Worm (Caenorhabditis elegans) whole organism, L3 larva: ENCODE results near the gene C39D10.7.
A peak's percentile ranks its signal among the peaks of the same experiment; 100 is the strongest.

ENCODE experiments used
- R02D3.7 ChIP-seq: fragments of 150-350 bp; optimal IDR thresholded peaks from 2 replicates; lab custom pipeline; 2014; ENCODE audit warnings: missing biosample characterization, missing genetic modification characterization
- ZK546.5 ChIP-seq: sonication (generic microtip); optimal IDR thresholded peaks from 2 replicates; lab custom pipeline; 2017; ENCODE audit warnings: missing biosample characterization, missing genetic modification characterization
- ceh-16 ChIP-seq: sonication (generic microtip); optimal IDR thresholded peaks from 2 replicates; lab custom pipeline; 2017; ENCODE audit warnings: missing biosample characterization, missing genetic modification characterization
- ceh-28 ChIP-seq: fragments of 150-350 bp; optimal IDR thresholded peaks from 2 replicates; lab custom pipeline; 2014; ENCODE audit warnings: missing biosample characterization, missing genetic modification reagents, missing genetic modification characterization
- ceh-82 ChIP-seq: fragments of 150-350 bp; optimal IDR thresholded peaks from 2 replicates; lab custom pipeline; 2014; ENCODE audit warnings: missing biosample characterization, missing genetic modification characterization
- ceh-9 ChIP-seq: sonication (generic microtip); optimal IDR thresholded peaks from 2 replicates; lab custom pipeline; 2018; ENCODE audit warnings: missing biosample characterization, missing genetic modification characterization
- egl-27 ChIP-seq: sonication (generic microtip); optimal IDR thresholded peaks from 4 replicates; lab custom pipeline; 2017; ENCODE audit warnings: missing biosample characterization, missing genetic modification reagents, missing genetic modification characterization
- egl-5 ChIP-seq: fragments of 150-350 bp; optimal IDR thresholded peaks from 2 replicates; lab custom pipeline; 2017; ENCODE audit warnings: missing biosample characterization, missing genetic modification reagents, missing genetic modification characterization, inconsistent platforms
- elt-1 ChIP-seq: fragments of 150-350 bp; optimal IDR thresholded peaks from 2 replicates; lab custom pipeline; 2014; ENCODE audit warnings: missing biosample characterization, missing genetic modification characterization
- elt-2 ChIP-seq: sonication (generic microtip); optimal IDR thresholded peaks from 2 replicates; lab custom pipeline; 2016; ENCODE audit warnings: missing genetic modification reagents, mild to moderate bottlenecking, missing genetic modification characterization, missing compliant biosample characterization
- elt-3 ChIP-seq, 3 experiments: fragments of 150-350 bp in 1 of 3; sonication (generic microtip) in 2 of 3; optimal IDR thresholded peaks; 2 replicates in 2 of 3; 4 replicates in 1 of 3; lab custom pipeline; 2014 to 2017; ENCODE audit warnings: missing biosample characterization in 3 of 3, missing genetic modification characterization in 3 of 3
- fkh-10 ChIP-seq: sonication (generic microtip); optimal IDR thresholded peaks from 2 replicates; lab custom pipeline; 2017; ENCODE audit warnings: missing biosample characterization, missing genetic modification reagents, missing genetic modification characterization
- fkh-2 ChIP-seq: fragments of 150-350 bp; optimal IDR thresholded peaks from 2 replicates; lab custom pipeline; 2014; ENCODE audit warnings: missing biosample characterization, missing genetic modification reagents, missing genetic modification characterization
- hmg-11 ChIP-seq: sonication (generic microtip); optimal IDR thresholded peaks from 2 replicates; lab custom pipeline; 2016; ENCODE audit warnings: missing genetic modification characterization, missing compliant biosample characterization
- jun-1 ChIP-seq: fragments of 150-350 bp; optimal IDR thresholded peaks from 2 replicates; lab custom pipeline; 2014; ENCODE audit warnings: missing biosample characterization, missing genetic modification reagents, missing genetic modification characterization
- lin-15B ChIP-seq: fragments of 150-350 bp; optimal IDR thresholded peaks from 2 replicates; lab custom pipeline; 2014; ENCODE audit warnings: missing biosample characterization, missing genetic modification characterization
- lin-39 ChIP-seq: fragments of 150-350 bp; optimal IDR thresholded peaks from 2 replicates; lab custom pipeline; 2018; ENCODE audit warnings: missing biosample characterization, missing genetic modification reagents, missing genetic modification characterization
- lsy-12 ChIP-seq: sonication (generic microtip); optimal IDR thresholded peaks from 2 replicates; lab custom pipeline; 2016; ENCODE audit warnings: mild to moderate bottlenecking, missing genetic modification characterization, missing compliant biosample characterization
- mdl-1 ChIP-seq: fragments of 150-350 bp; optimal IDR thresholded peaks from 2 replicates; lab custom pipeline; 2014; ENCODE audit warnings: missing biosample characterization, missing genetic modification characterization
- mml-1 ChIP-seq: fragments of 150-350 bp; sonication (generic microtip); optimal IDR thresholded peaks from 3 replicates; lab custom pipeline; 2014; ENCODE audit warnings: missing biosample characterization, missing genetic modification characterization
- nfya-1 ChIP-seq: sonication (generic microtip); optimal IDR thresholded peaks from 2 replicates; lab custom pipeline; 2017; ENCODE audit warnings: missing genetic modification characterization, mild to moderate bottlenecking, missing compliant biosample characterization, antibody characterized with exemption, moderate library complexity; ENCODE audit not compliant: insufficient read depth
- nhr-11 ChIP-seq: fragments of 150-350 bp; optimal IDR thresholded peaks from 2 replicates; lab custom pipeline; 2014; ENCODE audit warnings: missing biosample characterization, missing genetic modification characterization
- nhr-23 ChIP-seq: fragments of 150-350 bp; optimal IDR thresholded peaks from 2 replicates; lab custom pipeline; 2014; ENCODE audit warnings: missing biosample characterization, missing genetic modification reagents, missing genetic modification characterization
- nhr-237 ChIP-seq: fragments of 150-350 bp; optimal IDR thresholded peaks from 2 replicates; lab custom pipeline; 2014; ENCODE audit warnings: missing biosample characterization, missing genetic modification characterization
- nhr-25 ChIP-seq: sonication (generic microtip); optimal IDR thresholded peaks from 2 replicates; lab custom pipeline; 2017; ENCODE audit warnings: missing biosample characterization, missing genetic modification characterization
- nhr-28 ChIP-seq: fragments of 150-350 bp; optimal IDR thresholded peaks from 2 replicates; lab custom pipeline; 2014; ENCODE audit warnings: missing biosample characterization, missing genetic modification characterization
- nhr-43 ChIP-seq: sonication (generic microtip); optimal IDR thresholded peaks from 2 replicates; lab custom pipeline; 2016; ENCODE audit warnings: mild to moderate bottlenecking, missing genetic modification characterization, missing compliant biosample characterization; ENCODE audit not compliant: poor library complexity, severe bottlenecking
- nhr-67 ChIP-seq: fragments of 150-350 bp; optimal IDR thresholded peaks from 2 replicates; lab custom pipeline; 2014; ENCODE audit warnings: missing biosample characterization, missing genetic modification characterization
- nhr-76 ChIP-seq: fragments of 150-350 bp; sonication (generic microtip); optimal IDR thresholded peaks from 5 replicates; lab custom pipeline; 2014; ENCODE audit warnings: missing biosample characterization, missing genetic modification characterization
- nhr-77 ChIP-seq: fragments of 150-350 bp; optimal IDR thresholded peaks from 2 replicates; lab custom pipeline; 2014; ENCODE audit warnings: missing biosample characterization, missing genetic modification characterization
- pha-4 ChIP-seq: fragments of 150-350 bp; optimal IDR thresholded peaks from 2 replicates; lab custom pipeline; 2014; ENCODE audit warnings: missing biosample characterization, missing genetic modification reagents, missing genetic modification characterization
- pqm-1 ChIP-seq: fragments of 150-350 bp; optimal IDR thresholded peaks from 2 replicates; lab custom pipeline; 2017; ENCODE audit warnings: missing biosample characterization, missing genetic modification characterization, inconsistent platforms
- skn-1 ChIP-seq: fragments of 150-350 bp; optimal IDR thresholded peaks from 2 replicates; lab custom pipeline; 2014; ENCODE audit warnings: missing biosample characterization, missing genetic modification characterization
- snpc-4 ChIP-seq: fragments of 150-350 bp; optimal IDR thresholded peaks from 2 replicates; lab custom pipeline; 2014; ENCODE audit warnings: missing biosample characterization, missing genetic modification characterization
- tbx-2 ChIP-seq: sonication (generic microtip); optimal IDR thresholded peaks from 2 replicates; lab custom pipeline; 2016; ENCODE audit warnings: mild to moderate bottlenecking, missing genetic modification characterization, missing compliant biosample characterization
- unc-39 ChIP-seq: sonication (generic microtip); optimal IDR thresholded peaks from 4 replicates; lab custom pipeline; 2017; ENCODE audit warnings: missing biosample characterization, missing genetic modification characterization
- ztf-4 ChIP-seq: fragments of 150-350 bp; optimal IDR thresholded peaks from 2 replicates; lab custom pipeline; 2014; ENCODE audit warnings: missing biosample characterization, missing genetic modification characterization

The C39D10.7 gene

ce11 chrX:7954328-7954727 is 40.6 kb upstream of the C39D10.7 start, which contains the start of gene dct-1:
TSS of gene dct-1 (plus strand) at chrX:7954354.
- no peak for TF ChIP-seq nhr-43 (tag; lab: Kevin White, UChicago)
- TF ChIP-seq pqm-1, result no peak
- peak; percentile 13 for TF ChIP-seq nfya-1 (tag; lab: Kevin White, UChicago)
- TF ChIP-seq nhr-77 (tag; lab: Kevin White, UChicago), result no peak
- TF ChIP-seq mdl-1 (tag; lab: Kevin White, UChicago), result peak; percentile 2
- peak; percentile 86 for TF ChIP-seq lin-39 (tag; lab: Kevin White, UChicago)
- TF ChIP-seq ceh-9 (tag; lab: Kevin White, UChicago), result no peak

ce11 chrX:7953695-7954094 is 40.0 kb upstream of the C39D10.7 start:
- TF ChIP-seq mml-1 (tag; lab: Kevin White, UChicago) (no peak), pha-4 (tag; lab: Kevin White, UChicago) (peak; percentile 93)

- TF ChIP-seq egl-27 (tag; lab: Kevin White, UChicago) (no peak), nhr-76 (no peak), fkh-2 (no peak), nhr-28 (tag; lab: Kevin White, UChicago) (no peak), R02D3.7 (no peak), lin-39 (tag; lab: Kevin White, UChicago) (no peak), tbx-2 (tag; lab: Kevin White, UChicago) (no peak), elt-3 (tag; optimal IDR thresholded peaks at IDR 0.05; lab: Kevin White, UChicago) (no peak), egl-5 (tag; lab: Kevin White, UChicago) (no peak), ceh-9 (tag; lab: Kevin White, UChicago) (no peak)
Observed at ce11 chrX:7953063-7953337, 39.3 kb upstream of the C39D10.7 start.

ce11 chrX:7952226-7953062 is 38.7 kb upstream of the C39D10.7 start:
- TF ChIP-seq nhr-76 (no peak), elt-1 (peak; percentile 74), pha-4 (tag; lab: Kevin White, UChicago) (peak; percentile 77), tbx-2 (tag; lab: Kevin White, UChicago) (no peak), nhr-25 (tag; lab: Kevin White, UChicago) (peak; percentile 35), elt-3 (tag; optimal IDR thresholded peaks at IDR 0.05; lab: Kevin White, UChicago) (no peak), pqm-1 (peak; percentile 53), jun-1 (peak; percentile 27), snpc-4 (tag; lab: Kevin White, UChicago) (no peak), nhr-23 (peak; percentile 63), nhr-43 (tag; lab: Kevin White, UChicago) (peak; percentile 55), ztf-4 (tag; lab: Kevin White, UChicago) (peak; percentile 21), ceh-82 (tag; lab: Kevin White, UChicago) (no peak), ceh-28 (no peak), nhr-28 (tag; lab: Kevin White, UChicago) (no peak), nhr-67 (tag; lab: Kevin White, UChicago) (no peak), elt-2 (peak; percentile 86), fkh-2 (no peak)

ce11 chrX:7951578-7951977 is 37.8 kb upstream of the C39D10.7 start:
- TF ChIP-seq mml-1 (tag; lab: Kevin White, UChicago) (no peak), fkh-2 (no peak), fkh-10 (GFP tag; lab: Kevin White, UChicago) (peak; percentile 73), unc-39 (tag; lab: Kevin White, UChicago) (peak; percentile 38), snpc-4 (tag; lab: Kevin White, UChicago) (peak; percentile 21), nhr-77 (tag; lab: Kevin White, UChicago) (no peak), nfya-1 (tag; lab: Kevin White, UChicago) (peak; percentile 77), nhr-23 (no peak), lin-15B (tag; lab: Kevin White, UChicago) (peak; percentile 36), egl-5 (tag; lab: Kevin White, UChicago) (peak; percentile 83), nhr-67 (tag; lab: Kevin White, UChicago) (no peak), nhr-237 (tag; lab: Kevin White, UChicago) (no peak), tbx-2 (tag; lab: Kevin White, UChicago) (peak; percentile 75), nhr-43 (tag; lab: Kevin White, UChicago) (peak; percentile 69), ceh-16 (tag; lab: Kevin White, UChicago) (no peak), lsy-12 (tag; lab: Kevin White, UChicago) (peak; percentile 86), skn-1 (tag; lab: Kevin White, UChicago) (peak; percentile 71), jun-1 (peak; percentile 81), ceh-28 (peak; percentile 64), hmg-11 (peak; percentile 71), ceh-9 (tag; lab: Kevin White, UChicago) (no peak), nhr-11 (peak; percentile 76), lin-39 (tag; lab: Kevin White, UChicago) (peak; percentile 89), nhr-28 (tag; lab: Kevin White, UChicago) (no peak), elt-2 (peak; percentile 38), elt-1 (peak; percentile 39), ceh-82 (tag; lab: Kevin White, UChicago) (no peak), mdl-1 (tag; lab: Kevin White, UChicago) (peak; percentile 40), pha-4 (tag; lab: Kevin White, UChicago) (peak; percentile 77), ZK546.5 (no peak)
